Fruit fly (Drosophila melanogaster) whole organism, embryonic: ENCODE data around the gene CG18213.

Source experiments
- Aef1 ChIP-seq: fragments of 200-800 bp; sonication (Bioruptor generic); IDR thresholded peaks from 3 replicates; pipeline ENCODE4 v1.3.6; 2022; ENCODE audit warnings: missing biosample characterization, missing genetic modification characterization
- B-H1 ChIP-seq: fragments of 200-800 bp; sonication (Bioruptor generic); IDR thresholded peaks from 3 replicates; pipeline ENCODE4 v1.3.6; 2022; ENCODE audit warnings: missing biosample characterization, missing genetic modification characterization
- CG1024 ChIP-seq: fragments of 200-800 bp; sonication (Bioruptor generic); IDR thresholded peaks from 2 replicates; pipeline ENCODE4 v1.3.6; 2022; ENCODE audit warnings: missing biosample characterization, missing genetic modification characterization
- CG10462 ChIP-seq: fragments of 200-800 bp; sonication (Bioruptor generic); optimal IDR thresholded peaks from 2 replicates; lab custom pipeline; 2016; ENCODE audit warnings: missing biosample characterization, missing genetic modification characterization
- CG10959 ChIP-seq: fragments of 200-800 bp; sonication (Bioruptor generic); IDR thresholded peaks from 2 replicates; pipeline ENCODE4 v1.3.6; 2022; ENCODE audit warnings: missing biosample characterization, missing genetic modification characterization
- CG15479 ChIP-seq: fragments of 200-800 bp; sonication (Bioruptor generic); optimal IDR thresholded peaks from 3 replicates; lab custom pipeline; 2019; ENCODE audit warnings: missing biosample characterization, mild to moderate bottlenecking, missing genetic modification characterization, moderate library complexity
- CG1602 ChIP-seq: fragments of 200-800 bp; sonication (Bioruptor generic); optimal IDR thresholded peaks from 3 replicates; lab custom pipeline; 2016; ENCODE audit warnings: missing biosample characterization, missing genetic modification characterization
- CG17186 ChIP-seq: fragments of 200-800 bp; sonication (Bioruptor generic); optimal IDR thresholded peaks from 3 replicates; lab custom pipeline; 2017; ENCODE audit warnings: missing biosample characterization, missing genetic modification reagents, missing genetic modification characterization
- CG17359 ChIP-seq: fragments of 200-800 bp; sonication (Bioruptor generic); optimal IDR thresholded peaks from 3 replicates; lab custom pipeline; 2018; ENCODE audit warnings: missing biosample characterization, mild to moderate bottlenecking, missing genetic modification characterization, moderate library complexity
- CG17829 ChIP-seq: fragments of 200-800 bp; optimal IDR thresholded peaks from 2 replicates; lab custom pipeline; 2019; ENCODE audit warnings: missing biosample characterization, mild to moderate bottlenecking, missing genetic modification characterization, moderate library complexity
- CG1792 ChIP-seq: fragments of 200-800 bp; sonication (Bioruptor generic); optimal IDR thresholded peaks from 2 replicates; lab custom pipeline; 2016; ENCODE audit warnings: missing biosample characterization, missing genetic modification characterization
- CG18011 ChIP-seq: fragments of 200-800 bp; sonication (Bioruptor generic); optimal IDR thresholded peaks from 2 replicates; lab custom pipeline; 2017; ENCODE audit warnings: missing biosample characterization, missing genetic modification characterization, mild to moderate bottlenecking, moderate library complexity, missing genotype
- CG2678 ChIP-seq: fragments of 200-800 bp; sonication (Bioruptor generic); optimal IDR thresholded peaks from 3 replicates; lab custom pipeline; 2019; ENCODE audit warnings: missing biosample characterization, mild to moderate bottlenecking, missing genetic modification characterization, moderate library complexity
- CG2712 ChIP-seq: fragments of 200-800 bp; optimal IDR thresholded peaks from 3 replicates; lab custom pipeline; 2019; ENCODE audit warnings: missing biosample characterization, mild to moderate bottlenecking, missing genetic modification characterization, moderate library complexity
- CG31365 ChIP-seq: fragments of 200-800 bp; sonication (Bioruptor generic); optimal IDR thresholded peaks from 2 replicates; lab custom pipeline; 2018; ENCODE audit warnings: missing biosample characterization, mild to moderate bottlenecking, missing genetic modification characterization
- CG42726 ChIP-seq: fragments of 200-800 bp; sonication (Bioruptor generic); IDR thresholded peaks from 2 replicates; pipeline ENCODE4 v1.3.6; 2022; ENCODE audit warnings: missing biosample characterization, missing genetic modification characterization; ENCODE audit not compliant: partially characterized antibody
- CG9437 ChIP-seq: fragments of 200-800 bp; sonication (Bioruptor generic); optimal IDR thresholded peaks from 2 replicates; lab custom pipeline; 2018; ENCODE audit warnings: missing biosample characterization, mild to moderate bottlenecking, missing genetic modification characterization
- CG9817 ChIP-seq: fragments of 200-800 bp; sonication (Bioruptor generic); optimal IDR thresholded peaks from 2 replicates; lab custom pipeline; 2018; ENCODE audit warnings: missing biosample characterization, mild to moderate bottlenecking, missing genetic modification characterization, moderate library complexity
- Chrac-16 ChIP-seq: fragments of 200-800 bp; sonication (Bioruptor generic); optimal IDR thresholded peaks from 3 replicates; lab custom pipeline; 2016; ENCODE audit warnings: missing biosample characterization, missing genetic modification characterization
- Dek ChIP-seq: fragments of 200-800 bp; sonication (Bioruptor generic); optimal IDR thresholded peaks from 3 replicates; lab custom pipeline; 2019; ENCODE audit warnings: missing biosample characterization, mild to moderate bottlenecking, missing genetic modification characterization, moderate library complexity
- Doc2 ChIP-seq: fragments of 200-800 bp; sonication (Bioruptor generic); IDR thresholded peaks from 2 replicates; pipeline ENCODE4 v1.3.6; 2022; ENCODE audit warnings: missing biosample characterization, missing genetic modification characterization
- E2f1 ChIP-seq: fragments of 200-800 bp; sonication (Bioruptor generic); IDR thresholded peaks from 2 replicates; pipeline ENCODE4 v1.3.6; 2022; ENCODE audit warnings: missing biosample characterization, missing genetic modification characterization
- Elba2 ChIP-seq: fragments of 200-800 bp; sonication (Bioruptor generic); optimal IDR thresholded peaks from 3 replicates; lab custom pipeline; 2016; ENCODE audit warnings: missing biosample characterization, missing genetic modification characterization
- H2.0 ChIP-seq: fragments of 200-800 bp; sonication (Bioruptor generic); IDR thresholded peaks from 2 replicates; pipeline ENCODE4 v1.3.6; 2022; ENCODE audit warnings: missing biosample characterization, missing genetic modification characterization
- HmgZ ChIP-seq: fragments of 200-800 bp; sonication (Bioruptor generic); optimal IDR thresholded peaks from 2 replicates; lab custom pipeline; 2018; ENCODE audit warnings: missing biosample characterization, mild to moderate bottlenecking, missing genetic modification characterization
- Hr51 ChIP-seq, 2 experiments: fragments of 200-800 bp; sonication (Bioruptor generic); optimal IDR thresholded peaks; 2 replicates in 1 of 2; 3 replicates in 1 of 2; lab custom pipeline; 2016 to 2018; ENCODE audit warnings: missing biosample characterization in 2 of 2, missing genetic modification characterization in 2 of 2, mild to moderate bottlenecking in 1 of 2, moderate library complexity in 1 of 2
- Hr78 ChIP-seq, 2 experiments: fragments of 200-800 bp in 1 of 2; fragments of >200 bp in 1 of 2; sonication (Bioruptor generic) in 1 of 2; optimal IDR thresholded peaks; 2 replicates each; lab custom pipeline; 2017 to 2019; ENCODE audit warnings: missing biosample characterization in 2 of 2, missing genetic modification characterization in 2 of 2, mild to moderate bottlenecking in 1 of 2, moderate library complexity in 1 of 2
- Hsf ChIP-seq: fragments of 200-800 bp; sonication (Bioruptor generic); optimal IDR thresholded peaks from 3 replicates; lab custom pipeline; 2016; ENCODE audit warnings: missing biosample characterization, missing genetic modification characterization
- Lpt ChIP-seq: fragments of >200 bp; optimal IDR thresholded peaks from 2 replicates; lab custom pipeline; 2018; ENCODE audit warnings: missing biosample characterization, missing genetic modification characterization
- Mrtf ChIP-seq: fragments of 200-800 bp; sonication (Bioruptor generic); IDR thresholded peaks from 3 replicates; pipeline ENCODE4 v1.3.6; 2022; ENCODE audit warnings: missing biosample characterization, missing genetic modification characterization
- NC2α ChIP-seq: fragments of 200-800 bp; sonication (Bioruptor generic); optimal IDR thresholded peaks from 2 replicates; lab custom pipeline; 2016; ENCODE audit warnings: missing biosample characterization, missing genetic modification characterization
- Ravus ChIP-seq: fragments of 200-800 bp; sonication (Bioruptor generic); IDR thresholded peaks from 2 replicates; pipeline ENCODE4 v1.3.6; 2022; ENCODE audit warnings: missing biosample characterization, missing genetic modification characterization
- TFAM ChIP-seq: fragments of 200-800 bp; sonication (Bioruptor generic); optimal IDR thresholded peaks from 2 replicates; lab custom pipeline; 2017; ENCODE audit warnings: missing biosample characterization, missing genetic modification characterization, inconsistent platforms
- Vsx1 ChIP-seq: fragments of 200-800 bp; sonication (Bioruptor generic); optimal IDR thresholded peaks from 2 replicates; lab custom pipeline; 2017; ENCODE audit warnings: missing biosample characterization, mild to moderate bottlenecking, missing genetic modification characterization, missing genetic modification reagents
- YL-1 ChIP-seq: fragments of 200-800 bp; sonication (Bioruptor generic); optimal IDR thresholded peaks from 3 replicates; lab custom pipeline; 2017; ENCODE audit warnings: missing biosample characterization, mild to moderate bottlenecking, missing genetic modification characterization
- ab ChIP-seq: fragments of 200-800 bp; sonication (Bioruptor generic); optimal IDR thresholded peaks from 2 replicates; lab custom pipeline; 2016; ENCODE audit warnings: missing biosample characterization, missing genetic modification characterization
- bigmax ChIP-seq: fragments of 200-800 bp; sonication (Bioruptor generic); optimal IDR thresholded peaks from 2 replicates; lab custom pipeline; 2018; ENCODE audit warnings: missing biosample characterization, mild to moderate bottlenecking, missing genetic modification characterization
- cad ChIP-seq: fragments of >200 bp; optimal IDR thresholded peaks from 2 replicates; lab custom pipeline; 2017; ENCODE audit warnings: missing biosample characterization, missing genetic modification characterization
- dpn ChIP-seq, 2 experiments: fragments of 200-800 bp; sonication (Bioruptor generic); optimal IDR thresholded peaks; 3 replicates each; lab custom pipeline; 2016; ENCODE audit warnings: missing biosample characterization in 2 of 2, missing genetic modification characterization in 2 of 2
- esg ChIP-seq: fragments of 200-800 bp; sonication (Bioruptor generic); conservative IDR thresholded peaks from 2 replicates; pipeline ENCODE4 v1.3.6; 2022; ENCODE audit warnings: missing biosample characterization, missing genetic modification characterization
- kni ChIP-seq: fragments of 200-800 bp; sonication (Bioruptor generic); optimal IDR thresholded peaks from 3 replicates; lab custom pipeline; 2017; ENCODE audit warnings: mild to moderate bottlenecking, missing biosample characterization, missing genetic modification reagents, missing genetic modification characterization
- peb ChIP-seq: fragments of 200-800 bp; sonication (Bioruptor generic); IDR thresholded peaks from 2 replicates; pipeline ENCODE4 v1.3.6; 2022; ENCODE audit warnings: missing biosample characterization, missing genetic modification characterization
- phol ChIP-seq: fragments of 200-800 bp; sonication (Bioruptor generic); optimal IDR thresholded peaks from 3 replicates; lab custom pipeline; 2018; ENCODE audit warnings: missing biosample characterization, mild to moderate bottlenecking, missing genetic modification characterization, moderate library complexity
- pros ChIP-seq: fragments of 200-800 bp; sonication (Bioruptor generic); optimal IDR thresholded peaks from 3 replicates; lab custom pipeline; 2019; ENCODE audit warnings: missing biosample characterization, mild to moderate bottlenecking, missing genetic modification characterization, moderate library complexity
- shn ChIP-seq: fragments of 200-800 bp; sonication (Bioruptor generic); optimal IDR thresholded peaks from 3 replicates; lab custom pipeline; 2016; ENCODE audit warnings: missing biosample characterization, missing genetic modification characterization
- sima ChIP-seq: fragments of 200-800 bp; sonication (Bioruptor generic); optimal IDR thresholded peaks from 2 replicates; lab custom pipeline; 2016; ENCODE audit warnings: missing biosample characterization, missing genetic modification characterization
- sna ChIP-seq: fragments of 200-800 bp; sonication (Bioruptor generic); IDR thresholded peaks from 2 replicates; pipeline ENCODE4 v1.3.6; 2022; ENCODE audit warnings: missing biosample characterization, missing genetic modification characterization; ENCODE audit not compliant: partially characterized antibody
- so ChIP-seq: fragments of 200-800 bp; sonication (Bioruptor generic); IDR thresholded peaks from 3 replicates; pipeline ENCODE4 v1.3.6; 2022; ENCODE audit warnings: missing biosample characterization, missing genetic modification characterization
- trh ChIP-seq: fragments of 200-800 bp; sonication (Bioruptor generic); optimal IDR thresholded peaks from 2 replicates; lab custom pipeline; 2016; ENCODE audit warnings: missing biosample characterization, missing genetic modification characterization
- zfh1 ChIP-seq: fragments of 200-800 bp; sonication (Bioruptor generic); IDR thresholded peaks from 3 replicates; pipeline ENCODE4 v1.3.6; 2022; ENCODE audit warnings: missing biosample characterization, missing genetic modification characterization
- zfh2 ChIP-seq: fragments of 200-800 bp; sonication (Bioruptor generic); optimal IDR thresholded peaks from 2 replicates; lab custom pipeline; 2016; ENCODE audit warnings: missing biosample characterization, missing genetic modification characterization

The CG18213 gene

dm6 chr3R:17060244-17060664, 20.3 kb upstream of the CG18213 start (continued):
- TF ChIP-seq TFAM (no peak), so (no peak), B-H1 (GFP tag; lab: Robert Waterston, UW) (no peak), Vsx1 (GFP tag; lab: Kevin White, UChicago) (peak; percentile 24), CG17829 (tag; lab: Kevin White, UChicago) (peak; percentile 52), zfh2 (GFP tag; lab: Kevin White, UChicago) (peak; percentile 37), cad (GFP tag; lab: Kevin White, UChicago) (no peak), sima (no peak), CG42726 (GFP tag; lab: Robert Waterston, UW) (no peak), CG1602 (GFP tag; lab: Kevin White, UChicago) (peak; percentile 13), CG2678 (tag; lab: Kevin White, UChicago) (peak; percentile 72), CG1024 (GFP tag; lab: Robert Waterston, UW) (no peak), CG1792 (GFP tag; lab: Kevin White, UChicago) (no peak), Mrtf (GFP tag; lab: Robert Waterston, UW) (no peak), Aef1 (GFP tag; lab: Robert Waterston, UW) (peak; percentile 17; the same call in 1 of the 3 replicates), Doc2 (GFP tag; lab: Robert Waterston, UW) (no peak), Hsf (GFP tag; lab: Kevin White, UChicago) (peak; percentile 33), ab (GFP tag; lab: Kevin White, UChicago) (no peak), kni (GFP tag; lab: Kevin White, UChicago) (no peak), CG9437 (peak; percentile 54), CG10462 (GFP tag; lab: Kevin White, UChicago) (peak; percentile 17), CG9817 (tag; lab: Kevin White, UChicago) (peak; percentile 3), YL-1 (GFP tag; lab: Kevin White, UChicago) (no peak), phol (peak; percentile 66), NC2α (GFP tag; lab: Kevin White, UChicago) (no peak), esg (0 out of 2 replicates have a peak, but pooled peaks have one; percentile 23), pros (GFP tag; lab: Kevin White, UChicago) (no peak), sna (GFP tag; lab: Robert Waterston, UW) (no peak), Dek (tag; lab: Kevin White, UChicago) (peak; percentile 19), Chrac-16 (peak; percentile 14), shn (no peak), CG17359 (tag; lab: Kevin White, UChicago) (peak; percentile 61), peb (GFP tag; lab: Robert Waterston, UW) (no peak), CG18011 (GFP tag; lab: Kevin White, UChicago) (no peak), bigmax (no peak), trh (GFP tag; lab: Kevin White, UChicago) (no peak), CG17186 (GFP tag; lab: Kevin White, UChicago) (no peak), E2f1 (no peak), CG2712 (peak; percentile 63), Ravus (GFP tag; lab: Robert Waterston, UW) (no peak), CG31365 (tag; lab: Kevin White, UChicago) (no peak), zfh1 (GFP tag; lab: Robert Waterston, UW) (peak; percentile 42; the same call in 1 of the 3 replicates), Lpt (no peak), CG15479 (GFP tag; lab: Kevin White, UChicago) (no peak), Hr78 (GFP tag; optimal IDR thresholded peaks at IDR 0.05; lab: Kevin White, UChicago) (peak in 1 of 2 experiments; percentile 5), H2.0 (GFP tag; lab: Robert Waterston, UW) (peak; percentile 14; the same call in 1 of the 2 replicates), dpn (GFP tag; optimal IDR thresholded peaks at IDR 0.05; lab: Kevin White, UChicago) (peak; percentile 13 to 49), CG10959 (no peak), Hr51 (GFP tag; optimal IDR thresholded peaks at IDR 0.05; lab: Kevin White, UChicago) (peak in 1 of 2 experiments; percentile 65), HmgZ (tag; lab: Kevin White, UChicago) (no peak), Elba2 (GFP tag; lab: Kevin White, UChicago) (no peak)
